Worm (Caenorhabditis elegans) whole organism, midembryonic: ENCODE measurements around the gene tag-278.

Experiments
- cog-1 ChIP-seq: sonication (generic microtip); optimal IDR thresholded peaks from 2 replicates; lab custom pipeline; 2016; ENCODE audit warnings: missing genetic modification characterization, missing compliant biosample characterization
- flt-1 ChIP-seq: fragments of 200-800 bp; sonication (Bioruptor generic); IDR thresholded peaks from 2 replicates; pipeline ENCODE4 v1.3.6; 2022; ENCODE audit warnings: missing genetic modification characterization, missing compliant biosample characterization
- med-1 ChIP-seq: sonication (generic microtip); optimal IDR thresholded peaks from 2 replicates; lab custom pipeline; 2017; ENCODE audit warnings: missing genetic modification characterization, mild to moderate bottlenecking, missing compliant biosample characterization, antibody characterized with exemption, missing genetic modification reagents; ENCODE audit not compliant: insufficient read depth

ce11 chrX:3696603-3697002 lies 7.6 kb upstream of the tag-278 start, which contains the start of gene C01C4.3:
- no peak for TF ChIP-seq flt-1 (GFP tag; lab: Robert Waterston, UW)
- TF ChIP-seq cog-1, result no peak
- no peak for TF ChIP-seq med-1
